Worm (Caenorhabditis elegans) whole organism, L4 larva: Measurements from ENCODE around the gene pps-1.
A peak's percentile ranks its signal among the peaks of the same experiment; 100 is the strongest.

ENCODE experiments used
- D1046.2 ChIP-seq: fragments of 200-800 bp; sonication (Bioruptor generic); IDR thresholded peaks from 2 replicates; pipeline ENCODE4 v1.3.6; 2022; ENCODE audit warnings: missing genetic modification characterization, missing compliant biosample characterization
- F37D6.2 ChIP-seq: sonication (generic microtip); optimal IDR thresholded peaks from 2 replicates; lab custom pipeline; 2016; ENCODE audit warnings: mild to moderate bottlenecking, missing genetic modification characterization, missing compliant biosample characterization
- F49E8.2 ChIP-seq: sonication (generic microtip); optimal IDR thresholded peaks from 2 replicates; lab custom pipeline; 2016; ENCODE audit warnings: missing compliant biosample characterization, mild to moderate bottlenecking, missing genetic modification characterization, borderline replicate concordance
- Y105C5A.15 ChIP-seq: fragments of 200-800 bp; sonication (Bioruptor generic); IDR thresholded peaks from 2 replicates; pipeline ENCODE4 v1.3.6; 2022; ENCODE audit warnings: missing genetic modification characterization, missing compliant biosample characterization
- aha-1 ChIP-seq: fragments of 150-350 bp; peaks from one replicate; lab custom pipeline; 2014; ENCODE audit warnings: missing biosample characterization, missing genetic modification characterization
- arid-1 ChIP-seq: fragments of 200-800 bp; sonication (Bioruptor generic); conservative IDR thresholded peaks from 2 replicates; pipeline ENCODE4 v1.3.6; 2022; ENCODE audit warnings: missing genetic modification reagents, missing genetic modification characterization, missing compliant biosample characterization
- ceh-20 ChIP-seq: fragments of 200-800 bp; sonication (Bioruptor generic); IDR thresholded peaks from 2 replicates; pipeline ENCODE4 v1.3.6; 2022; ENCODE audit warnings: missing genetic modification reagents, missing genetic modification characterization, missing compliant biosample characterization
- ceh-44 ChIP-seq: fragments of 200-800 bp; sonication (Bioruptor generic); IDR thresholded peaks from 2 replicates; pipeline ENCODE4 v1.3.6; 2022; ENCODE audit warnings: missing genetic modification reagents, missing genetic modification characterization, missing compliant biosample characterization
- ceh-62 ChIP-seq: sonication (generic microtip); optimal IDR thresholded peaks from 2 replicates; lab custom pipeline; 2017; ENCODE audit warnings: missing biosample characterization, missing genetic modification characterization
- ces-1 ChIP-seq: fragments of 150-350 bp; sonication (generic microtip); optimal IDR thresholded peaks from 4 replicates; lab custom pipeline; 2014; ENCODE audit warnings: missing biosample characterization, missing genetic modification reagents, missing genetic modification characterization
- cey-2 ChIP-seq: sonication (generic microtip); optimal IDR thresholded peaks from 3 replicates; lab custom pipeline; 2017; ENCODE audit warnings: missing genetic modification characterization, mild to moderate bottlenecking, missing compliant biosample characterization, antibody characterized with exemption, borderline replicate concordance; ENCODE audit not compliant: insufficient read depth
- daf-16 ChIP-seq, 3 experiments: sonication (generic microtip); optimal IDR thresholded peaks; 2 replicates each; lab custom pipeline; 2016 to 2017; ENCODE audit warnings: missing genetic modification characterization in 3 of 3, missing genetic modification reagents in 3 of 3, mild to moderate bottlenecking in 2 of 3, missing compliant biosample characterization in 2 of 3, missing biosample characterization in 1 of 3, moderate library complexity in 1 of 3
- egl-27 ChIP-seq: sonication (generic microtip); optimal IDR thresholded peaks from 3 replicates; lab custom pipeline; 2017; ENCODE audit warnings: missing biosample characterization, missing genetic modification reagents, missing genetic modification characterization
- fkh-10 ChIP-seq: fragments of 150-350 bp; optimal IDR thresholded peaks from 2 replicates; lab custom pipeline; 2014; ENCODE audit warnings: missing biosample characterization, missing genetic modification reagents, missing genetic modification characterization
- hif-1 ChIP-seq, 2 experiments: sonication (generic microtip); optimal IDR thresholded peaks; 2 replicates each; lab custom pipeline; 2016 to 2017; ENCODE audit warnings: missing compliant biosample characterization in 2 of 2, missing genetic modification characterization in 2 of 2, missing genetic modification reagents in 2 of 2, missing genotype in 2 of 2, mild to moderate bottlenecking in 1 of 2
- hmg-1.1 ChIP-seq: fragments of 200-800 bp; sonication (Bioruptor generic); IDR thresholded peaks from 2 replicates; pipeline ENCODE4 v1.3.6; 2022; ENCODE audit warnings: missing genetic modification reagents, missing genetic modification characterization, missing compliant biosample characterization
- lin-1 ChIP-seq: fragments of 200-800 bp; sonication (Bioruptor generic); IDR thresholded peaks from 2 replicates; pipeline ENCODE4 v1.3.6; 2022; ENCODE audit warnings: missing genetic modification reagents, missing genetic modification characterization, missing compliant biosample characterization
- lin-13 ChIP-seq: fragments of 150-350 bp; optimal IDR thresholded peaks from 2 replicates; lab custom pipeline; 2014; ENCODE audit warnings: missing biosample characterization, missing genetic modification reagents, missing genetic modification characterization
- lin-29 ChIP-seq: fragments of 200-800 bp; sonication (Bioruptor generic); IDR thresholded peaks from 2 replicates; pipeline ENCODE4 v1.3.6; 2022; ENCODE audit warnings: missing genetic modification reagents, missing genetic modification characterization, missing compliant biosample characterization
- lir-3 ChIP-seq: sonication (generic microtip); optimal IDR thresholded peaks from 2 replicates; lab custom pipeline; 2016; ENCODE audit warnings: mild to moderate bottlenecking, missing genetic modification characterization, missing compliant biosample characterization
- mdl-1 ChIP-seq, 2 experiments: fragments of 150-350 bp in 1 of 2; sonication (generic microtip) in 1 of 2; optimal IDR thresholded peaks; 2 replicates each; lab custom pipeline; 2014 to 2017; ENCODE audit warnings: missing biosample characterization in 2 of 2, missing genetic modification characterization in 2 of 2
- mes-2 ChIP-seq: sonication (generic microtip); optimal IDR thresholded peaks from 2 replicates; lab custom pipeline; 2016; ENCODE audit warnings: missing genotype, mild to moderate bottlenecking, missing genetic modification characterization, missing compliant biosample characterization; ENCODE audit not compliant: poor library complexity, severe bottlenecking
- mxl-2 ChIP-seq: fragments of 200-800 bp; sonication (Bioruptor generic); conservative IDR thresholded peaks from 2 replicates; pipeline ENCODE4 v1.3.6; 2022; ENCODE audit warnings: missing genetic modification reagents, missing genetic modification characterization, missing compliant biosample characterization
- mxl-3 ChIP-seq: fragments of 200-800 bp; sonication (Bioruptor generic); optimal IDR thresholded peaks from 2 replicates; lab custom pipeline; 2018; ENCODE audit warnings: mild to moderate bottlenecking, missing genetic modification characterization, missing compliant biosample characterization
- nhr-28 ChIP-seq: fragments of 150-350 bp; optimal IDR thresholded peaks from 2 replicates; lab custom pipeline; 2014; ENCODE audit warnings: missing biosample characterization, missing genetic modification characterization
- pha-4 ChIP-seq, 2 experiments: fragments of 150-350 bp in 1 of 2; fragments of 200-800 bp in 1 of 2; sonication (Bioruptor generic) in 1 of 2; IDR thresholded peaks in 1 of 2; optimal IDR thresholded peaks in 1 of 2; 2 replicates each; pipeline versions ENCODE4 v1.3.6 to Lab custom; 2014 to 2022; ENCODE audit warnings: missing genetic modification characterization in 2 of 2, missing genetic modification reagents in 2 of 2, missing biosample characterization in 1 of 2, missing compliant biosample characterization in 1 of 2
- rbr-2 ChIP-seq: sonication (generic microtip); optimal IDR thresholded peaks from 2 replicates; lab custom pipeline; 2016; ENCODE audit warnings: missing genotype, missing genetic modification characterization, missing compliant biosample characterization
- unc-130 ChIP-seq: sonication (generic microtip); optimal IDR thresholded peaks from 2 replicates; lab custom pipeline; 2016; ENCODE audit warnings: missing genetic modification reagents, missing genetic modification characterization, missing compliant biosample characterization
- unc-62 ChIP-seq, 3 experiments: fragments of 150-350 bp in 1 of 3; sonication (generic microtip); optimal IDR thresholded peaks in 2 of 3; peaks in 1 of 3; 1 replicate in 1 of 3; 2 replicates in 2 of 3; lab custom pipeline; 2014 to 2017; ENCODE audit warnings: missing biosample characterization in 3 of 3, missing genetic modification characterization in 3 of 3, missing genetic modification reagents in 3 of 3, missing genotype in 1 of 3
- zag-1 ChIP-seq: fragments of 150-350 bp; optimal IDR thresholded peaks from 2 replicates; lab custom pipeline; 2014; ENCODE audit warnings: missing biosample characterization, missing genetic modification characterization
- zfp-2 ChIP-seq: sonication (generic microtip); optimal IDR thresholded peaks from 2 replicates; lab custom pipeline; 2016; ENCODE audit warnings: mild to moderate bottlenecking, missing genetic modification characterization, missing compliant biosample characterization
- ztf-11 ChIP-seq: fragments of 150-350 bp; optimal IDR thresholded peaks from 2 replicates; lab custom pipeline; 2014; ENCODE audit warnings: missing biosample characterization, missing genetic modification characterization

pps-1 gene

DNA sequence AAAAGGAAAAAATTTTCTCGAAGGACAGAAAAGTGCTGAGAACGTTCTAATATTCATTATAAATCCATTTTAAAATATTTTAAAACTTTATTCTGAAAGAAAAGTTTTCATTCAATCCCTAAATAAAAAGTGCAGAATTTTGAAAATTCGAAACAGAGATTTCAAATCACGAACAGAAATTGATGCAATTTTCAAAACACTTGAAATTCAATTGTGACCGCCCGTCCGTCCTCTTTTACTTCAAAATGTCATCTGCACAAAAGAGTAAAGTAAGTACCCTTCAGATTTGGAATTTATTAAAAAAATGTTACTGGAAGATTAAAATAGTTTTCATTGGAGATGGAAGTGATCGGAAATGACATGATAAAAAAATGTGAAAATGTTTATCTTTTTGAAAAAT lies 26.7 kb downstream of the pps-1 start:
- TF ChIP-seq hif-1 (tag; optimal IDR thresholded peaks at IDR 0.05; lab: Kevin White, UChicago) = no peak
- peak; percentile 44 for TF ChIP-seq fkh-10
- no peak for TF ChIP-seq daf-16 (GFP tag; optimal IDR thresholded peaks at IDR 0.05; lab: Kevin White, UChicago)
- TF ChIP-seq daf-16 (tag; optimal IDR thresholded peaks at IDR 0.05; lab: Kevin White, UChicago) = no peak
- TF ChIP-seq, all 104 proteins: peak for 1

ce11 chrIV:10190586-10190985 lies 28.8 kb downstream of the pps-1 start:
- TF ChIP-seq egl-27 (tag; lab: Kevin White, UChicago) (no peak), mxl-3 (GFP tag; lab: Kevin White, UChicago) (no peak), F49E8.2 (tag; lab: Kevin White, UChicago) (no peak), F37D6.2 (no peak), mxl-2 (GFP tag; lab: Robert Waterston, UW) (no peak), ceh-20 (GFP tag; lab: Robert Waterston, UW) (no peak), ceh-44 (no peak), ztf-11 (tag; lab: Kevin White, UChicago) (no peak), aha-1 (tag; lab: Kevin White, UChicago) (no peak), ces-1 (GFP tag; lab: Kevin White, UChicago) (no peak)

ce11 chrIV:10191498-10191897 lies 29.7 kb downstream of the pps-1 start:
- TF ChIP-seq D1046.2 (no peak), fkh-10 (peak; percentile 55), unc-62 (GFP tag; optimal IDR thresholded peaks at IDR 0.05 in 1 of 2; lab: Kevin White, UChicago) (peak in 1 of 2 experiments; percentile 88), unc-62 (tag; optimal IDR thresholded peaks at IDR 0.05; lab: Kevin White, UChicago) (no peak)
- TF ChIP-seq, all 104 proteins: peak for 2

DNA sequence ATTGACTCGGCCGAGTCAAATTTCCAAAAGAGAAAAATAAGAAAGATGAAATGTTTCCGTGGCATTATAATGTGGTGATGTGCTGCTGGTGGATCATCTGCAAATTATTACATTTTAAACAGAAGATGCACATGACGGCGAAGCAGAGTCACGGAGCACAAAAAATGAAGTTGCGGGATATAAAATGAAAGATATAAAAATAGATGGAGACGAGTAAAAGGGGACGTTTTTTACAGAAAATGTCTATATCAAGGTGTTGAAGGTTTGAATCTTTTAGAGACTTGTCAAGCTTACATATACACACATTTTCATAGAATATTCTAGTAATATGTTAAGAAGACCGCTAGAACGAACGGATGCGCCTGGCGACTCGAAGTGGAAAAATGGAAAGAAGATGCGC lies 32.5 kb downstream of the pps-1 start, which contains the start of gene ptrg-1:
Gene ptrg-1, minus strand, starts transcription at position 101 of the 400 bp plus-strand sequence.
- TF ChIP-seq lin-13 (GFP tag; lab: Kevin White, UChicago) = no peak
- no peak for TF ChIP-seq lin-1 (GFP tag; lab: Robert Waterston, UW)
- no peak for TF ChIP-seq ceh-62
- TF ChIP-seq zag-1 (tag; lab: Kevin White, UChicago) = no peak
- peak; percentile 3 for TF ChIP-seq aha-1 (tag; lab: Kevin White, UChicago)
- TF ChIP-seq mdl-1 (tag; optimal IDR thresholded peaks at IDR 0.05; lab: Kevin White, UChicago) = no peak
- no peak for TF ChIP-seq lir-3 (tag; lab: Kevin White, UChicago)

ce11 chrIV:10197317-10197867 lies 35.6 kb downstream of the pps-1 start, which contains the start of gene gon-4:
Gene gon-4 (plus strand): TSS chrIV:10197817.
- TF ChIP-seq mes-2 (tag; lab: Kevin White, UChicago) = peak; percentile 81
- TF ChIP-seq unc-130 (GFP tag; lab: Kevin White, UChicago) = peak; percentile 46
- peak; percentile 63 for TF ChIP-seq nhr-28 (tag; lab: Kevin White, UChicago)
- TF ChIP-seq lin-29 (GFP tag; lab: Robert Waterston, UW) = no peak
- TF ChIP-seq Y105C5A.15 (GFP tag; lab: Robert Waterston, UW) = no peak
- no peak for TF ChIP-seq pha-4 (GFP tag; IDR thresholded peaks at IDR 0.05; lab: Robert Waterston, UW)
- peak; percentile 52 for TF ChIP-seq pha-4 (tag; optimal IDR thresholded peaks at IDR 0.05; lab: Kevin White, UChicago)

DNA sequence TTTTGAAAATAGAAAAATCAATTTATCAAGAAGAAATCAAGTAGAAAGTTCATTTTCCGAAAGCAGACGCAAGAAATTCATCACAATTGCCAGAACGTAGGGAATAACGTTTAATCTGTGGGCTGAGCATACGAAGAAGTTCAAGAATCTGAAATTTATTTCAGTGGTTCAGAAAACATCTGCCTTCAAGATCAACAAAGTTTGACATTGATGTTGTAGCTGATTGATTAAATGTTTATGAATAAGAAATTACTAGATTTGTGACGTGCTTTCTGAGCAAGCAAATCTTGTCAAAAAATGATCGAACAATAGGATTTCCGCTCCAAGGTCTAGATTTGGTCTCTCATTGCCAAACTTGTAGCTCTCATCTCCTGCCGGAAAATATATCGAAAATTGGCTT lies 44.4 kb downstream of the pps-1 start, which contains the start of gene K04D7.6:
Gene K04D7.6, minus strand, starts transcription at position 101 of the 400 bp plus-strand sequence.
- TF ChIP-seq rbr-2 (tag; lab: Kevin White, UChicago) (no peak), hmg-1.1 (GFP tag; lab: Robert Waterston, UW) (no peak), lin-13 (GFP tag; lab: Kevin White, UChicago) (no peak), cey-2 (tag; lab: Kevin White, UChicago) (no peak), arid-1 (GFP tag; lab: Robert Waterston, UW) (no peak), zfp-2 (tag; lab: Kevin White, UChicago) (no peak), ceh-44 (no peak)
